Fruit fly (Drosophila melanogaster) whole organism, embryonic: ENCODE data around the gene P58IPK.

ENCODE experiments used
- B-H2 ChIP-seq: fragments of 200-800 bp; sonication (Bioruptor generic); optimal IDR thresholded peaks from 2 replicates; lab custom pipeline; 2018; ENCODE audit warnings: missing biosample characterization, mild to moderate bottlenecking, missing genetic modification characterization
- CG10267 ChIP-seq: fragments of 200-800 bp; sonication (Bioruptor generic); optimal IDR thresholded peaks from 2 replicates; lab custom pipeline; 2018; ENCODE audit warnings: missing biosample characterization, mild to moderate bottlenecking, missing genetic modification characterization, moderate library complexity
- CG10274 ChIP-seq: fragments of 200-800 bp; sonication (Bioruptor generic); optimal IDR thresholded peaks from 3 replicates; lab custom pipeline; 2017; ENCODE audit warnings: missing biosample characterization, mild to moderate bottlenecking, missing genetic modification characterization
- CG11560 ChIP-seq: fragments of 200-800 bp; sonication (Bioruptor generic); IDR thresholded peaks from 3 replicates; pipeline ENCODE4 v1.3.6; 2022; ENCODE audit warnings: missing biosample characterization, missing genetic modification characterization
- CG12071 ChIP-seq: fragments of 200-800 bp; sonication (Bioruptor generic); optimal IDR thresholded peaks from 3 replicates; lab custom pipeline; 2018; ENCODE audit warnings: missing biosample characterization, mild to moderate bottlenecking, missing genetic modification characterization
- CG13287 ChIP-seq: fragments of 200-800 bp; sonication (Bioruptor generic); IDR thresholded peaks from 2 replicates; pipeline ENCODE4 v1.3.6; 2022; ENCODE audit warnings: missing biosample characterization, missing genetic modification characterization; ENCODE audit not compliant: partially characterized antibody
- CG14441 ChIP-seq: fragments of 200-800 bp; sonication (Bioruptor generic); IDR thresholded peaks from 2 replicates; pipeline ENCODE4 v1.3.6; 2022; ENCODE audit warnings: missing biosample characterization, missing genetic modification characterization
- CG18599 ChIP-seq: fragments of 200-800 bp; sonication (Bioruptor generic); optimal IDR thresholded peaks from 3 replicates; lab custom pipeline; 2017; ENCODE audit warnings: missing biosample characterization, missing genetic modification characterization, mild to moderate bottlenecking, moderate library complexity, missing genetic modification reagents
- CG2712 ChIP-seq: fragments of 200-800 bp; optimal IDR thresholded peaks from 3 replicates; lab custom pipeline; 2019; ENCODE audit warnings: missing biosample characterization, mild to moderate bottlenecking, missing genetic modification characterization, moderate library complexity
- CG31441 ChIP-seq: fragments of 200-800 bp; sonication (Bioruptor generic); IDR thresholded peaks from 2 replicates; pipeline ENCODE4 v1.3.6; 2022; ENCODE audit warnings: missing biosample characterization, missing genetic modification characterization
- CG34224 ChIP-seq: fragments of 200-800 bp; sonication (Bioruptor generic); IDR thresholded peaks from 3 replicates; pipeline ENCODE4 v1.3.6; 2022; ENCODE audit warnings: missing biosample characterization, missing genetic modification characterization; ENCODE audit not compliant: partially characterized antibody
- CG4328 ChIP-seq: fragments of 200-800 bp; sonication (Bioruptor generic); optimal IDR thresholded peaks from 3 replicates; lab custom pipeline; 2017; ENCODE audit warnings: missing biosample characterization, missing genetic modification reagents, missing genetic modification characterization
- CG43689 ChIP-seq: fragments of 200-800 bp; sonication (Bioruptor generic); IDR thresholded peaks from 2 replicates; pipeline ENCODE4 v1.3.6; 2022; ENCODE audit warnings: missing biosample characterization, missing genetic modification characterization
- CG4617 ChIP-seq: fragments of 200-800 bp; sonication (Bioruptor generic); optimal IDR thresholded peaks from 3 replicates; lab custom pipeline; 2016; ENCODE audit warnings: missing biosample characterization, missing genetic modification characterization, borderline replicate concordance
- CG5180 ChIP-seq: fragments of 200-800 bp; sonication (Bioruptor generic); optimal IDR thresholded peaks from 3 replicates; lab custom pipeline; 2017; ENCODE audit warnings: missing biosample characterization, missing genetic modification characterization, mild to moderate bottlenecking, moderate library complexity, missing genetic modification reagents
- CG6272 ChIP-seq: fragments of 200-800 bp; sonication (Bioruptor generic); IDR thresholded peaks from 2 replicates; pipeline ENCODE4 v1.3.6; 2022; ENCODE audit warnings: missing biosample characterization, missing genetic modification characterization
- CG6683 ChIP-seq: fragments of 200-800 bp; sonication (Bioruptor generic); optimal IDR thresholded peaks from 2 replicates; lab custom pipeline; 2017; ENCODE audit warnings: missing biosample characterization, mild to moderate bottlenecking, missing genetic modification characterization, missing genetic modification reagents
- CG7839 ChIP-seq: fragments of 200-800 bp; sonication (Bioruptor generic); optimal IDR thresholded peaks from 3 replicates; lab custom pipeline; 2018; ENCODE audit warnings: missing biosample characterization, mild to moderate bottlenecking, missing genetic modification characterization, moderate library complexity
- CG8944 ChIP-seq: fragments of 200-800 bp; sonication (Bioruptor generic); optimal IDR thresholded peaks from 3 replicates; lab custom pipeline; 2016; ENCODE audit warnings: missing biosample characterization, missing genetic modification characterization
- CG9932 ChIP-seq: fragments of 200-800 bp; sonication (Bioruptor generic); IDR thresholded peaks from 2 replicates; pipeline ENCODE4 v1.3.6; 2022; ENCODE audit warnings: missing biosample characterization, missing genetic modification characterization
- E2f1 ChIP-seq: fragments of 200-800 bp; sonication (Bioruptor generic); IDR thresholded peaks from 2 replicates; pipeline ENCODE4 v1.3.6; 2022; ENCODE audit warnings: missing biosample characterization, missing genetic modification characterization
- Ets65A ChIP-seq: fragments of 200-800 bp; sonication (Bioruptor generic); peaks from one replicate; lab custom pipeline; 2016; ENCODE audit warnings: missing biosample characterization, missing genetic modification characterization
- H15 ChIP-seq: fragments of 200-800 bp; sonication (Bioruptor generic); IDR thresholded peaks from 3 replicates; pipeline ENCODE4 v1.3.6; 2022; ENCODE audit warnings: missing biosample characterization, missing genetic modification characterization
- Hmx ChIP-seq: fragments of 200-800 bp; sonication (Bioruptor generic); optimal IDR thresholded peaks from 2 replicates; lab custom pipeline; 2016; ENCODE audit warnings: missing biosample characterization, missing genetic modification characterization
- Hr39 ChIP-seq: fragments of >200 bp; optimal IDR thresholded peaks from 2 replicates; lab custom pipeline; 2017
- NC2β ChIP-seq: fragments of 200-800 bp; sonication (Bioruptor generic); optimal IDR thresholded peaks from 2 replicates; lab custom pipeline; 2016; ENCODE audit warnings: missing biosample characterization, missing genetic modification characterization
- Neu2 ChIP-seq: fragments of 200-800 bp; sonication (Bioruptor generic); optimal IDR thresholded peaks from 3 replicates; lab custom pipeline; 2016; ENCODE audit warnings: missing biosample characterization, missing genetic modification characterization, borderline replicate concordance
- Oli ChIP-seq: fragments of 200-800 bp; sonication (Bioruptor generic); optimal IDR thresholded peaks from 2 replicates; lab custom pipeline; 2018; ENCODE audit warnings: missing biosample characterization, mild to moderate bottlenecking, missing genetic modification characterization, moderate library complexity
- PHDP ChIP-seq: fragments of 200-800 bp; sonication (Bioruptor generic); optimal IDR thresholded peaks from 3 replicates; lab custom pipeline; 2018; ENCODE audit warnings: missing biosample characterization, mild to moderate bottlenecking, missing genetic modification characterization, moderate library complexity
- Sox100B ChIP-seq: fragments of 200-800 bp; sonication (Bioruptor generic); optimal IDR thresholded peaks from 3 replicates; lab custom pipeline; 2018; ENCODE audit warnings: missing biosample characterization, mild to moderate bottlenecking, missing genetic modification characterization
- Spps ChIP-seq: fragments of 200-800 bp; sonication (Bioruptor generic); optimal IDR thresholded peaks from 2 replicates; lab custom pipeline; 2018; ENCODE audit warnings: missing biosample characterization, mild to moderate bottlenecking, missing genetic modification characterization
- YL-1 ChIP-seq: fragments of 200-800 bp; sonication (Bioruptor generic); optimal IDR thresholded peaks from 3 replicates; lab custom pipeline; 2017; ENCODE audit warnings: missing biosample characterization, mild to moderate bottlenecking, missing genetic modification characterization
- ap ChIP-seq: fragments of 200-800 bp; sonication (Bioruptor generic); IDR thresholded peaks from 2 replicates; pipeline ENCODE4 v1.3.6; 2022; ENCODE audit warnings: missing biosample characterization, missing genetic modification characterization
- bigmax ChIP-seq: fragments of 200-800 bp; sonication (Bioruptor generic); optimal IDR thresholded peaks from 2 replicates; lab custom pipeline; 2018; ENCODE audit warnings: missing biosample characterization, mild to moderate bottlenecking, missing genetic modification characterization
- chn ChIP-seq: fragments of 200-800 bp; sonication (Bioruptor generic); optimal IDR thresholded peaks from 2 replicates; lab custom pipeline; 2016; ENCODE audit warnings: missing biosample characterization, missing genetic modification characterization
- emc ChIP-seq: fragments of 200-800 bp; sonication (Bioruptor generic); optimal IDR thresholded peaks from 2 replicates; lab custom pipeline; 2016; ENCODE audit warnings: missing biosample characterization, missing genetic modification characterization
- fd96Cb ChIP-seq: fragments of 200-800 bp; sonication (Bioruptor generic); optimal IDR thresholded peaks from 2 replicates; lab custom pipeline; 2018; ENCODE audit warnings: missing biosample characterization, mild to moderate bottlenecking, missing genetic modification characterization, moderate library complexity
- ind ChIP-seq: fragments of 200-800 bp; sonication (Bioruptor generic); optimal IDR thresholded peaks from 3 replicates; lab custom pipeline; 2016; ENCODE audit warnings: missing biosample characterization, missing genetic modification characterization
- klu ChIP-seq: fragments of 200-800 bp; sonication (Bioruptor generic); IDR thresholded peaks from 2 replicates; pipeline ENCODE4 v1.3.6; 2022; ENCODE audit warnings: missing biosample characterization, missing genetic modification characterization
- lola ChIP-seq, 3 experiments: fragments of >200 bp in 2 of 3; fragments of 200-800 bp in 1 of 3; sonication (Bioruptor generic) in 1 of 3; optimal IDR thresholded peaks; 2 replicates each; lab custom pipeline; 2017 to 2019; ENCODE audit warnings: missing biosample characterization in 3 of 3, missing genetic modification characterization in 3 of 3, mild to moderate bottlenecking in 1 of 3, moderate library complexity in 1 of 3
- lov ChIP-seq, 2 experiments: fragments of 200-800 bp in 1 of 2; fragments of >200 bp in 1 of 2; sonication (Bioruptor generic) in 1 of 2; IDR thresholded peaks in 1 of 2; optimal IDR thresholded peaks in 1 of 2; 2 replicates in 1 of 2; 3 replicates in 1 of 2; pipeline versions ENCODE4 v1.3.6 to Lab custom; 2017 to 2022; ENCODE audit warnings: missing biosample characterization in 1 of 2, missing genetic modification characterization in 1 of 2
- nmo ChIP-seq: fragments of 200-800 bp; sonication (Bioruptor generic); optimal IDR thresholded peaks from 2 replicates; lab custom pipeline; 2018; ENCODE audit warnings: missing biosample characterization, mild to moderate bottlenecking, missing genetic modification characterization, moderate library complexity
- sc ChIP-seq, 3 experiments: fragments of >200 bp in 2 of 3; fragments of 200-800 bp in 1 of 3; sonication (Bioruptor generic) in 1 of 3; optimal IDR thresholded peaks; 2 replicates in 2 of 3; 3 replicates in 1 of 3; lab custom pipeline; 2017; ENCODE audit warnings: mild to moderate bottlenecking in 1 of 3, missing biosample characterization in 1 of 3, missing genetic modification characterization in 1 of 3, missing genetic modification reagents in 1 of 3
- sens ChIP-seq: fragments of 200-800 bp; sonication (Bioruptor generic); peaks from one replicate; lab custom pipeline; 2016; ENCODE audit warnings: missing biosample characterization, missing genetic modification characterization
- sima ChIP-seq: fragments of 200-800 bp; sonication (Bioruptor generic); optimal IDR thresholded peaks from 2 replicates; lab custom pipeline; 2016; ENCODE audit warnings: missing biosample characterization, missing genetic modification characterization
- twi ChIP-seq: fragments of 200-800 bp; optimal IDR thresholded peaks from 2 replicates; lab custom pipeline; 2019; ENCODE audit warnings: missing biosample characterization, mild to moderate bottlenecking, missing genetic modification characterization, moderate library complexity
- usp ChIP-seq: fragments of >200 bp; optimal IDR thresholded peaks from 2 replicates; lab custom pipeline; 2017; ENCODE audit warnings: missing biosample characterization, missing genetic modification characterization
- wek ChIP-seq: fragments of 200-800 bp; sonication (Bioruptor generic); optimal IDR thresholded peaks from 3 replicates; lab custom pipeline; 2018; ENCODE audit warnings: missing biosample characterization, mild to moderate bottlenecking, missing genetic modification characterization, moderate library complexity

The P58IPK gene

DNA sequence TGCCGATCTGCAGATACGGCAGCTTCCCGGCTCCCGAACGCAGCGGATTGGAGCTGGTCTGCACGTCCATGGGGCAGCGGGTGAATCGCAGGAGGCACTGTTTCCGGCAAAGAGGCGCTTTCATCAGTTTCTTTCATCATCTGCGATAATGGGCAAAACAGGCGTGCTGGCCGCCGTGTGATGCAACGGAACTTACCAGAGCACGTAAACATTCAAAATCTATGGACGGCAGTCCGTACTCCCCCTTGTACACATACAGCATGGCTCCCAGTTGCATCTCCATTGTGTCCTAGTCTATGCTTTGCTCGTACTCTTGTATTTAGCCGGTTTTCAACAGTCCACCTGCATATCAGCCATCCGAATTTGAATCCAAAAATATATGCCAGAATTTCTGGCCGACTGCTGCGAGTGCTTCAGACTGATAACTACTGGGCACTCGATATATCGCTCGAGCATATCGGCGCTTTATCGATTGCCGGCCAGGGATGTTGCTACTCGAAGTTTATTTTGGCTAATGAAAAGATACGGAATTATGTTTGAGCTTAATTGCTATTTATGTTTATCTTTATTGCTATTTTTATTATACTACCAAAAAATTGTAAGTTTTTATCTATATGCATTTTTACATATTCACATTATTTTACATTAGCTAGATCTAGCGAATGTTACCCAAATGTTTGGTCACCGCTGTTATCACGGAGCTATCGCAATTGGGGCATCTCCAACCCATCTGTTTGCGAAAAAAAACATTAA lies 23.3 kb upstream of the P58IPK start, which contains the start of the genes CG9393 and Vps45 (continued):
- TF ChIP-seq emc (peak; percentile 37), CG10274 (GFP tag; lab: Kevin White, UChicago) (no peak), CG7839 (tag; lab: Kevin White, UChicago) (no peak), CG8944 (peak; percentile 7), CG34224 (peak; percentile 91), CG12071 (no peak), ap (GFP tag; lab: Robert Waterston, UW) (no peak), Sox100B (GFP tag; lab: Kevin White, UChicago) (no peak), sens (GFP tag; lab: Kevin White, UChicago) (peak; percentile 94), CG6683 (GFP tag; lab: Kevin White, UChicago) (peak; percentile 5), lola (GFP tag; optimal IDR thresholded peaks at IDR 0.05; lab: Kevin White, UChicago) (peak in 1 of 3 experiments; percentile 56), usp (GFP tag; lab: Kevin White, UChicago) (no peak), ind (peak; percentile 74), Oli (tag; lab: Kevin White, UChicago) (peak; percentile 27), H15 (GFP tag; lab: Robert Waterston, UW) (no peak), CG13287 (GFP tag; lab: Robert Waterston, UW) (peak; percentile 97), nmo (GFP tag; lab: Kevin White, UChicago) (peak; percentile 86), CG18599 (GFP tag; lab: Kevin White, UChicago) (no peak), fd96Cb (tag; lab: Kevin White, UChicago) (no peak), CG10267 (tag; lab: Kevin White, UChicago) (peak; percentile 65), NC2β (GFP tag; lab: Kevin White, UChicago) (peak; percentile 52), CG14441 (GFP tag; lab: Robert Waterston, UW) (peak; percentile 39; the same call in 1 of the 2 replicates), bigmax (GFP tag; lab: Kevin White, UChicago) (no peak), CG43689 (GFP tag; lab: Robert Waterston, UW) (no peak), wek (GFP tag; lab: Kevin White, UChicago) (no peak), Ets65A (peak; percentile 97), CG11560 (tag; lab: Robert Waterston, UW) (peak; percentile 92), Hmx (GFP tag; lab: Kevin White, UChicago) (no peak), Hr39 (no peak), CG31441 (GFP tag; lab: Robert Waterston, UW) (no peak), CG4617 (GFP tag; lab: Kevin White, UChicago) (peak; percentile 75), CG9932 (GFP tag; lab: Robert Waterston, UW) (peak; percentile 84), YL-1 (GFP tag; lab: Kevin White, UChicago) (peak; percentile 68), CG6272 (GFP tag; lab: Robert Waterston, UW) (peak; percentile 70; the same call in 1 of the 2 replicates), lov (optimal IDR thresholded peaks at IDR 0.05; lab: Kevin White, UChicago) (no peak), lov (GFP tag; IDR thresholded peaks at IDR 0.05; lab: Robert Waterston, UW) (no peak), sima (GFP tag; lab: Kevin White, UChicago) (no peak), E2f1 (GFP tag; lab: Robert Waterston, UW) (peak; percentile 16; the same call in 1 of the 2 replicates), klu (peak; percentile 54), Spps (tag; lab: Kevin White, UChicago) (no peak), CG2712 (peak; percentile 67), Neu2 (peak; percentile 5), CG4328 (GFP tag; lab: Kevin White, UChicago) (peak; percentile 16), CG5180 (GFP tag; lab: Kevin White, UChicago) (no peak), PHDP (peak; percentile 55), B-H2 (GFP tag; lab: Kevin White, UChicago) (peak; percentile 70), sc (optimal IDR thresholded peaks at IDR 0.05; lab: Kevin White, UChicago) (no peak), sc (GFP tag; optimal IDR thresholded peaks at IDR 0.05; lab: Kevin White, UChicago) (no peak), chn (GFP tag; lab: Kevin White, UChicago) (peak; percentile 83), twi (tag; lab: Kevin White, UChicago) (peak; percentile 67)
